Worm (Caenorhabditis elegans) whole organism, late embryonic: ENCODE results near the gene F23H12.3.
A peak's percentile ranks its signal among the peaks of the same experiment; 100 is the strongest.

Experiments
- K02D7.2 ChIP-seq: sonication (generic microtip); optimal IDR thresholded peaks from 2 replicates; lab custom pipeline; 2017; ENCODE audit warnings: mild to moderate bottlenecking, missing genetic modification characterization, missing compliant biosample characterization
- K09A11.1 ChIP-seq: sonication (generic microtip); optimal IDR thresholded peaks from 2 replicates; lab custom pipeline; 2017; ENCODE audit warnings: antibody characterized with exemption, mild to moderate bottlenecking, missing genetic modification characterization, missing compliant biosample characterization; ENCODE audit not compliant: insufficient read depth
- Y22D7AL.16 ChIP-seq: sonication (generic microtip); optimal IDR thresholded peaks from 2 replicates; lab custom pipeline; 2016; ENCODE audit warnings: missing genetic modification characterization, missing compliant biosample characterization
- ahr-1 ChIP-seq: sonication (generic microtip); optimal IDR thresholded peaks from 2 replicates; lab custom pipeline; 2016; ENCODE audit warnings: missing genetic modification characterization, missing compliant biosample characterization
- ama-1 ChIP-seq: fragments of 150-350 bp; optimal IDR thresholded peaks from 2 replicates; lab custom pipeline; 2014
- ceh-18 ChIP-seq: sonication (generic microtip); optimal IDR thresholded peaks from 2 replicates; lab custom pipeline; 2016; ENCODE audit warnings: missing genetic modification characterization, missing compliant biosample characterization
- ceh-19 ChIP-seq: fragments of 200-800 bp; sonication (Bioruptor generic); optimal IDR thresholded peaks from 2 replicates; lab custom pipeline; 2018; ENCODE audit warnings: mild to moderate bottlenecking, missing genetic modification characterization, missing compliant biosample characterization
- ceh-30 ChIP-seq: fragments of 150-350 bp; optimal IDR thresholded peaks from 2 replicates; lab custom pipeline; 2014; ENCODE audit warnings: missing biosample characterization, missing genetic modification characterization
- ceh-31 ChIP-seq: sonication (generic microtip); optimal IDR thresholded peaks from 2 replicates; lab custom pipeline; 2016; ENCODE audit warnings: missing genetic modification characterization, missing compliant biosample characterization
- ceh-6 ChIP-seq: fragments of 200-800 bp; sonication (Bioruptor generic); optimal IDR thresholded peaks from 2 replicates; lab custom pipeline; 2018; ENCODE audit warnings: mild to moderate bottlenecking, missing genetic modification characterization, missing compliant biosample characterization
- ceh-9 ChIP-seq: sonication (generic microtip); optimal IDR thresholded peaks from 2 replicates; lab custom pipeline; 2016; ENCODE audit warnings: mild to moderate bottlenecking, missing genetic modification characterization, inconsistent platforms, missing compliant biosample characterization
- che-1 ChIP-seq: sonication (generic microtip); optimal IDR thresholded peaks from 2 replicates; lab custom pipeline; 2016; ENCODE audit warnings: mild to moderate bottlenecking, missing genetic modification characterization, missing compliant biosample characterization
- dve-1 ChIP-seq: sonication (generic microtip); optimal IDR thresholded peaks from 2 replicates; lab custom pipeline; 2017; ENCODE audit warnings: antibody characterized with exemption, mild to moderate bottlenecking, missing genetic modification characterization, missing compliant biosample characterization
- elt-2 ChIP-seq: sonication (generic microtip); optimal IDR thresholded peaks from 2 replicates; lab custom pipeline; 2016; ENCODE audit warnings: missing genetic modification reagents, missing genetic modification characterization, missing compliant biosample characterization
- elt-4 ChIP-seq: sonication (generic microtip); optimal IDR thresholded peaks from 2 replicates; lab custom pipeline; 2016; ENCODE audit warnings: missing genetic modification characterization, missing compliant biosample characterization
- ets-4 ChIP-seq: sonication (generic microtip); optimal IDR thresholded peaks from 2 replicates; lab custom pipeline; 2016; ENCODE audit warnings: missing genetic modification characterization, missing compliant biosample characterization
- eyg-1 ChIP-seq: sonication (generic microtip); optimal IDR thresholded peaks from 2 replicates; lab custom pipeline; 2016; ENCODE audit warnings: missing genotype, missing genetic modification characterization, missing compliant biosample characterization
- fax-1 ChIP-seq: sonication (generic microtip); optimal IDR thresholded peaks from 2 replicates; lab custom pipeline; 2016; ENCODE audit warnings: missing genotype, missing genetic modification characterization, missing compliant biosample characterization
- fkh-10 ChIP-seq: fragments of 150-350 bp; optimal IDR thresholded peaks from 2 replicates; lab custom pipeline; 2014; ENCODE audit warnings: missing biosample characterization, missing genetic modification reagents, missing genetic modification characterization
- fkh-6 ChIP-seq: sonication (generic microtip); optimal IDR thresholded peaks from 2 replicates; lab custom pipeline; 2016; ENCODE audit warnings: missing genetic modification characterization, missing compliant biosample characterization
- hlh-30 ChIP-seq: sonication (generic microtip); optimal IDR thresholded peaks from 2 replicates; lab custom pipeline; 2017; ENCODE audit warnings: antibody characterized with exemption, missing genetic modification characterization, missing compliant biosample characterization; ENCODE audit not compliant: insufficient read depth
- hlh-6 ChIP-seq: sonication (generic microtip); optimal IDR thresholded peaks from 2 replicates; lab custom pipeline; 2016; ENCODE audit warnings: missing genotype, missing genetic modification characterization, missing compliant biosample characterization
- hlh-8 ChIP-seq: sonication (generic microtip); optimal IDR thresholded peaks from 2 replicates; lab custom pipeline; 2016; ENCODE audit warnings: missing genotype, missing genetic modification characterization, missing compliant biosample characterization
- madf-2 ChIP-seq: sonication (generic microtip); optimal IDR thresholded peaks from 2 replicates; lab custom pipeline; 2017; ENCODE audit warnings: missing genetic modification characterization, missing compliant biosample characterization
- nfya-1 ChIP-seq: sonication (generic microtip); optimal IDR thresholded peaks from 2 replicates; lab custom pipeline; 2017; ENCODE audit warnings: missing genetic modification characterization, mild to moderate bottlenecking, missing compliant biosample characterization, antibody characterized with exemption, moderate library complexity
- nhr-11 ChIP-seq: fragments of 150-350 bp; optimal IDR thresholded peaks from 2 replicates; lab custom pipeline; 2014; ENCODE audit warnings: missing biosample characterization, missing genetic modification characterization
- nhr-232 ChIP-seq: sonication (generic microtip); optimal IDR thresholded peaks from 2 replicates; lab custom pipeline; 2016; ENCODE audit warnings: missing genetic modification characterization, missing compliant biosample characterization
- odd-2 ChIP-seq: sonication (generic microtip); optimal IDR thresholded peaks from 2 replicates; lab custom pipeline; 2017; ENCODE audit warnings: antibody characterized with exemption, mild to moderate bottlenecking, missing genetic modification characterization, missing compliant biosample characterization
- pag-3 ChIP-seq: sonication (generic microtip); optimal IDR thresholded peaks from 2 replicates; lab custom pipeline; 2016; ENCODE audit warnings: missing compliant biosample characterization, missing genetic modification characterization, borderline replicate concordance
- pat-9 ChIP-seq: fragments of 200-800 bp; sonication (Bioruptor generic); optimal IDR thresholded peaks from 2 replicates; lab custom pipeline; 2018; ENCODE audit warnings: mild to moderate bottlenecking, missing genetic modification characterization, moderate library complexity, missing compliant biosample characterization
- pha-4 ChIP-seq: fragments of 150-350 bp; optimal IDR thresholded peaks from 2 replicates; lab custom pipeline; 2018; ENCODE audit warnings: missing biosample characterization, missing genetic modification reagents, missing genetic modification characterization
- pqm-1 ChIP-seq: sonication (generic microtip); optimal IDR thresholded peaks from 2 replicates; lab custom pipeline; 2016; ENCODE audit warnings: missing genetic modification characterization, missing compliant biosample characterization
- ref-2 ChIP-seq: sonication (generic microtip); optimal IDR thresholded peaks from 2 replicates; lab custom pipeline; 2016; ENCODE audit warnings: missing genetic modification characterization, missing compliant biosample characterization
- sox-4 ChIP-seq: sonication (generic microtip); optimal IDR thresholded peaks from 2 replicates; lab custom pipeline; 2017; ENCODE audit warnings: mild to moderate bottlenecking, missing genetic modification characterization, inconsistent platforms, missing compliant biosample characterization
- syd-9 ChIP-seq: sonication (generic microtip); optimal IDR thresholded peaks from 2 replicates; lab custom pipeline; 2016; ENCODE audit warnings: mild to moderate bottlenecking, missing genetic modification characterization, moderate library complexity, missing compliant biosample characterization
- unc-3 ChIP-seq, 2 experiments: fragments of 200-800 bp in 1 of 2; sonication (Bioruptor generic) in 1 of 2; sonication (generic microtip) in 1 of 2; conservative IDR thresholded peaks in 1 of 2; optimal IDR thresholded peaks in 1 of 2; 2 replicates each; pipeline versions ENCODE4 v1.3.6 to Lab custom; 2016 to 2022; ENCODE audit warnings: missing compliant biosample characterization in 2 of 2, missing genetic modification characterization in 2 of 2, missing genetic modification reagents in 1 of 2
- unc-42 ChIP-seq: sonication (generic microtip); optimal IDR thresholded peaks from 2 replicates; lab custom pipeline; 2016; ENCODE audit warnings: missing genotype, missing genetic modification characterization, missing compliant biosample characterization
- unc-55 ChIP-seq: sonication (generic microtip); optimal IDR thresholded peaks from 2 replicates; lab custom pipeline; 2017; ENCODE audit warnings: missing biosample characterization, missing genetic modification reagents, missing genetic modification characterization
- zip-5 ChIP-seq: sonication (generic microtip); optimal IDR thresholded peaks from 2 replicates; lab custom pipeline; 2016; ENCODE audit warnings: missing genetic modification characterization, missing compliant biosample characterization

Gene F23H12.3

ce11 chrV:12299244-12299766 is 45.6 kb upstream of the F23H12.3 start:
- TF ChIP-seq unc-42 (tag; lab: Kevin White, UChicago) (no peak), Y22D7AL.16 (tag; lab: Kevin White, UChicago) (no peak), unc-55 (GFP tag; lab: Kevin White, UChicago) (no peak), K09A11.1 (tag; lab: Kevin White, UChicago) (no peak), pag-3 (tag; lab: Kevin White, UChicago) (no peak), odd-2 (tag; lab: Kevin White, UChicago) (no peak), zip-5 (no peak), elt-4 (tag; lab: Kevin White, UChicago) (no peak), ahr-1 (tag; lab: Kevin White, UChicago) (no peak), ceh-6 (GFP tag; lab: Kevin White, UChicago) (no peak), hlh-6 (tag; lab: Kevin White, UChicago) (no peak), nhr-11 (tag; lab: Kevin White, UChicago) (no peak), ceh-31 (tag; lab: Kevin White, UChicago) (no peak), sox-4 (tag; lab: Kevin White, UChicago) (no peak), hlh-8 (tag; lab: Kevin White, UChicago) (no peak), pat-9 (no peak), ama-1 (no peak), fkh-6 (tag; lab: Kevin White, UChicago) (no peak)

DNA sequence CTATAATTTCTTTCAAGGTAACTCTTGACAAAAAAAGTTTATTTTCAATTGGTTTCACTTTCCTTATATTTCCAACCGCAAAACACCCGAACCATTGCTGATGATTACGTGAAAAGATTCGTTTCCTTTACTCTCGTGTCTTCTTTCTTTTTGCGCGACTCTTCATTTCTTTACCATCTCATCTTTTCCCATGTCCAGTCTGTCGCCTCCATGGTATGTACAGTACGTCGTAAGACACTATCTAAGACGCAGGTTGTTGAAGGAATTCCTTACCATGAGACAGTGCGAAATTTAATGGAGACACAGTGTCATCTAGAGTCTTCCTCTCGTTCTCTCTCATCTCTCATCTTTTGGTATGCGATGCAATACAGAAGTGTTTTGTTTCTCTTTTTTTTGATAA is 44.8 kb upstream of the F23H12.3 start:
- TF ChIP-seq ref-2 (tag; lab: Kevin White, UChicago) (no peak), ceh-30 (tag; lab: Kevin White, UChicago) (peak; percentile 19), ceh-18 (tag; lab: Kevin White, UChicago) (no peak), hlh-30 (tag; lab: Kevin White, UChicago) (peak; percentile 68), ceh-31 (tag; lab: Kevin White, UChicago) (no peak), odd-2 (tag; lab: Kevin White, UChicago) (no peak), nfya-1 (peak; percentile 55), unc-3 (GFP tag; conservative IDR thresholded peaks at IDR 0.05; lab: Robert Waterston, UW) (no peak), unc-3 (tag; optimal IDR thresholded peaks at IDR 0.05; lab: Kevin White, UChicago) (no peak), elt-2 (tag; lab: Kevin White, UChicago) (peak; percentile 23), nhr-232 (no peak)

DNA sequence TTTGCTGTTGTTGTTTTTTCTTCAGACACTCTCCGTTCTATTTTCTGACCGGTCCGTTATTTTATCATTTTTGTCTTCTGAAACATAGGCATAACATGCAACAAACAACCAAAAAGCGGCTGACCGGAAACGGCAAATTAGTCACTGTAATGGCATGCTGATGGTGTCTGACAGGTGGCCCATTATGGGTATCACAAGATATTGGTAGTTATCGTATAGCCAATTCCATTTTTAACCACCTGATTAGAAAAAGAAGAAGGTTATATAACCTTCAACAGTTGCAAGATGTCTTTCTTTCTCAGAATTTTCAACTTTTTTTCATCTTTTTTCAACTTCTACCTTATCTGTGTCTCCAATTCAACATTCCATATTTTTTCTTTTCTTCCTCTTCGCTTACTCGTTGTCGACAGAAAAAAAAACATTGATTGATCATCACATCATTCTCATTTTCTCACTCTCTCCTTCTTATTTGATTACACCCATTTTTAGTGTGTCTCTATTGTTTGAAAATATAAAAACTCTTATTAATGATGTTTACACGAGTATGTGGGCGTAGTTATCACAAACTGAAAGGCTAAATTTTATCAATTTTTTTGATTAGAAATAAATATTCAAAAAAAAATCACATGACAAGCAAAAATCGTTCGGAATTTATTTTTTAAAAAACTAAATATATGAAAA is 44.0 kb upstream of the F23H12.3 start:
- TF ChIP-seq ahr-1 (tag; lab: Kevin White, UChicago) (no peak), K02D7.2 (tag; lab: Kevin White, UChicago) (no peak), dve-1 (no peak), fkh-10 (GFP tag; lab: Kevin White, UChicago) (no peak), pha-4 (tag; lab: Kevin White, UChicago) (no peak), ceh-9 (tag; lab: Kevin White, UChicago) (no peak), syd-9 (tag; lab: Kevin White, UChicago) (no peak), madf-2 (tag; lab: Kevin White, UChicago) (no peak), che-1 (no peak), hlh-30 (tag; lab: Kevin White, UChicago) (no peak), ceh-19 (no peak), ceh-31 (tag; lab: Kevin White, UChicago) (no peak), hlh-6 (tag; lab: Kevin White, UChicago) (no peak), eyg-1 (tag; lab: Kevin White, UChicago) (no peak), ceh-30 (tag; lab: Kevin White, UChicago) (no peak), ets-4 (tag; lab: Kevin White, UChicago) (no peak), unc-55 (GFP tag; lab: Kevin White, UChicago) (no peak), pqm-1 (tag; lab: Kevin White, UChicago) (no peak), fax-1 (tag; lab: Kevin White, UChicago) (no peak)
